Worm (Caenorhabditis elegans) whole organism, mixed stage, embryonic: ENCODE measurements around the gene his-18.
A peak's percentile ranks its signal among the peaks of the same experiment; 100 is the strongest.

ENCODE experiments used
- bed-3 ChIP-seq: fragments of 200-800 bp; sonication (Bioruptor generic); optimal IDR thresholded peaks from 3 replicates; lab custom pipeline; 2018; ENCODE audit warnings: mild to moderate bottlenecking, missing genetic modification characterization, moderate library complexity, missing compliant biosample characterization
- blmp-1 ChIP-seq: fragments of 150-350 bp; optimal IDR thresholded peaks from 2 replicates; lab custom pipeline; 2014; ENCODE audit warnings: missing biosample characterization, missing genetic modification characterization
- ceh-39 ChIP-seq: fragments of 150-350 bp; optimal IDR thresholded peaks from 2 replicates; lab custom pipeline; 2014; ENCODE audit warnings: missing biosample characterization, missing genetic modification characterization
- ces-1 ChIP-seq: fragments of 150-350 bp; optimal IDR thresholded peaks from 2 replicates; lab custom pipeline; 2014; ENCODE audit warnings: missing biosample characterization, missing genetic modification reagents, missing genetic modification characterization
- cnd-1 ChIP-seq: fragments of 200-800 bp; sonication (Bioruptor generic); optimal IDR thresholded peaks from 2 replicates; lab custom pipeline; 2018; ENCODE audit warnings: mild to moderate bottlenecking, missing genetic modification characterization, missing compliant biosample characterization
- drap-1 ChIP-seq: fragments of 200-800 bp; sonication (Bioruptor generic); optimal IDR thresholded peaks from 3 replicates; lab custom pipeline; 2018; ENCODE audit warnings: mild to moderate bottlenecking, missing genetic modification characterization, missing compliant biosample characterization
- elt-1 ChIP-seq: sonication (generic microtip); optimal IDR thresholded peaks from 2 replicates; lab custom pipeline; 2017; ENCODE audit warnings: missing genetic modification characterization, mild to moderate bottlenecking, missing compliant biosample characterization, antibody characterized with exemption, moderate library complexity, borderline replicate concordance; ENCODE audit not compliant: insufficient read depth
- elt-3 ChIP-seq: fragments of 150-350 bp; optimal IDR thresholded peaks from 2 replicates; lab custom pipeline; 2014; ENCODE audit warnings: missing biosample characterization, missing genetic modification characterization
- flh-1 ChIP-seq: fragments of 200-800 bp; sonication (Bioruptor generic); optimal IDR thresholded peaks from 2 replicates; lab custom pipeline; 2018; ENCODE audit warnings: mild to moderate bottlenecking, missing genetic modification characterization, moderate library complexity, missing compliant biosample characterization
- ham-2 ChIP-seq: fragments of 200-800 bp; sonication (Bioruptor generic); optimal IDR thresholded peaks from 2 replicates; lab custom pipeline; 2018; ENCODE audit warnings: mild to moderate bottlenecking, missing genetic modification characterization, missing compliant biosample characterization
- hlh-1 ChIP-seq: fragments of 150-350 bp; optimal IDR thresholded peaks from 2 replicates; lab custom pipeline; 2014; ENCODE audit warnings: missing biosample characterization, missing genetic modification reagents, missing genetic modification characterization
- lin-13 ChIP-seq: fragments of 150-350 bp; optimal IDR thresholded peaks from 2 replicates; lab custom pipeline; 2014; ENCODE audit warnings: missing biosample characterization, missing genetic modification characterization
- lin-32 ChIP-seq: fragments of 200-800 bp; sonication (Bioruptor generic); optimal IDR thresholded peaks from 2 replicates; lab custom pipeline; 2018; ENCODE audit warnings: mild to moderate bottlenecking, missing genetic modification characterization, missing compliant biosample characterization
- lsy-2 ChIP-seq: fragments of 150-350 bp; optimal IDR thresholded peaks from 2 replicates; lab custom pipeline; 2014; ENCODE audit warnings: missing biosample characterization, missing genetic modification characterization
- mab-5 ChIP-seq: fragments of 150-350 bp; optimal IDR thresholded peaks from 2 replicates; lab custom pipeline; 2014; ENCODE audit warnings: missing biosample characterization, missing genetic modification characterization
- mep-1 ChIP-seq: fragments of 150-350 bp; optimal IDR thresholded peaks from 2 replicates; lab custom pipeline; 2017; ENCODE audit warnings: missing biosample characterization, missing genetic modification reagents, missing genetic modification characterization, inconsistent platforms
- nhr-2 ChIP-seq: fragments of 150-350 bp; optimal IDR thresholded peaks from 2 replicates; lab custom pipeline; 2014; ENCODE audit warnings: missing biosample characterization, missing genetic modification characterization
- nhr-237 ChIP-seq: fragments of 150-350 bp; optimal IDR thresholded peaks from 2 replicates; lab custom pipeline; 2014; ENCODE audit warnings: missing biosample characterization, missing genetic modification characterization
- nhr-28 ChIP-seq: fragments of 150-350 bp; optimal IDR thresholded peaks from 2 replicates; lab custom pipeline; 2014; ENCODE audit warnings: missing biosample characterization, missing genetic modification characterization
- nhr-76 ChIP-seq: sonication (generic microtip); optimal IDR thresholded peaks from 2 replicates; lab custom pipeline; 2017; ENCODE audit warnings: missing biosample characterization, missing genetic modification characterization
- pha-4 ChIP-seq: fragments of 150-350 bp; optimal IDR thresholded peaks from 2 replicates; lab custom pipeline; 2018; ENCODE audit warnings: missing biosample characterization, missing genetic modification reagents, missing genetic modification characterization
- sem-2 ChIP-seq: fragments of 200-800 bp; sonication (Bioruptor generic); optimal IDR thresholded peaks from 2 replicates; lab custom pipeline; 2018; ENCODE audit warnings: mild to moderate bottlenecking, missing genetic modification characterization, missing compliant biosample characterization
- snpc-4 ChIP-seq: fragments of 150-350 bp; optimal IDR thresholded peaks from 2 replicates; lab custom pipeline; 2014; ENCODE audit warnings: missing biosample characterization, missing genetic modification characterization
- sptf-1 ChIP-seq: sonication (generic microtip); optimal IDR thresholded peaks from 2 replicates; lab custom pipeline; 2017; ENCODE audit warnings: mild to moderate bottlenecking, missing genetic modification characterization, moderate library complexity, missing compliant biosample characterization
- tbx-8 ChIP-seq: fragments of 200-800 bp; sonication (Bioruptor generic); optimal IDR thresholded peaks from 2 replicates; lab custom pipeline; 2018; ENCODE audit warnings: mild to moderate bottlenecking, missing genetic modification characterization, moderate library complexity, missing compliant biosample characterization
- unc-120 ChIP-seq: sonication (generic microtip); optimal IDR thresholded peaks from 2 replicates; lab custom pipeline; 2017; ENCODE audit warnings: missing genetic modification characterization, missing compliant biosample characterization; ENCODE audit not compliant: poor library complexity, severe bottlenecking
- unc-39 ChIP-seq: fragments of 150-350 bp; optimal IDR thresholded peaks from 2 replicates; lab custom pipeline; 2014; ENCODE audit warnings: missing biosample characterization, missing genetic modification characterization
- unc-62 ChIP-seq: fragments of 150-350 bp; optimal IDR thresholded peaks from 2 replicates; lab custom pipeline; 2014; ENCODE audit warnings: missing biosample characterization, missing genetic modification reagents, missing genetic modification characterization
- zip-8 ChIP-seq: fragments of 150-350 bp; optimal IDR thresholded peaks from 2 replicates; lab custom pipeline; 2014; ENCODE audit warnings: missing biosample characterization, missing genetic modification characterization
- ztf-11 ChIP-seq: fragments of 150-350 bp; optimal IDR thresholded peaks from 2 replicates; lab custom pipeline; 2014; ENCODE audit warnings: missing biosample characterization, missing genetic modification characterization

The his-18 gene

ce11 chrV:8936184-8936589 lies 38.2 kb downstream of the his-18 start, which contains the start of gene unc-23:
TSS of gene unc-23 (plus strand) at chrV:8936359.
- no peak for TF ChIP-seq sem-2
- peak; percentile 64 for TF ChIP-seq unc-120 (tag; lab: Kevin White, UChicago)
- TF ChIP-seq unc-62 (GFP tag; lab: Kevin White, UChicago): peak; percentile 59
- TF ChIP-seq nhr-237 (tag; lab: Kevin White, UChicago): peak; percentile 17
- TF ChIP-seq elt-1 (tag; lab: Kevin White, UChicago): peak; percentile 49
- TF ChIP-seq ham-2 (GFP tag; lab: Kevin White, UChicago): peak; percentile 77
- TF ChIP-seq pha-4 (tag; lab: Kevin White, UChicago): peak; percentile 21
- peak; percentile 35 for TF ChIP-seq sptf-1 (tag; lab: Kevin White, UChicago)
- peak; percentile 14 for TF ChIP-seq blmp-1 (tag; lab: Kevin White, UChicago)
- no peak for TF ChIP-seq ceh-39
- TF ChIP-seq, all 35 proteins: peak for 8

ce11 chrV:8936791-8937475 lies 38.9 kb downstream of the his-18 start:
- TF ChIP-seq elt-3 (tag; lab: Kevin White, UChicago) (no peak), cnd-1 (no peak), ceh-39 (no peak), tbx-8 (no peak), lsy-2 (tag; lab: Kevin White, UChicago) (no peak), unc-120 (tag; lab: Kevin White, UChicago) (peak; percentile 4), hlh-1 (tag; lab: Kevin White, UChicago) (peak; percentile 92), mab-5 (tag; lab: Kevin White, UChicago) (no peak), ztf-11 (tag; lab: Kevin White, UChicago) (no peak), nhr-237 (tag; lab: Kevin White, UChicago) (no peak), unc-62 (GFP tag; lab: Kevin White, UChicago) (peak; percentile 77), elt-1 (tag; lab: Kevin White, UChicago) (no peak), nhr-2 (no peak), drap-1 (GFP tag; lab: Kevin White, UChicago) (no peak), unc-39 (tag; lab: Kevin White, UChicago) (no peak), nhr-76 (tag; lab: Kevin White, UChicago) (no peak), lin-13 (tag; lab: Kevin White, UChicago) (no peak), nhr-28 (tag; lab: Kevin White, UChicago) (no peak), snpc-4 (tag; lab: Kevin White, UChicago) (no peak), flh-1 (GFP tag; lab: Kevin White, UChicago) (no peak), ces-1 (no peak), bed-3 (GFP tag; lab: Kevin White, UChicago) (no peak), blmp-1 (tag; lab: Kevin White, UChicago) (no peak)

ce11 chrV:8937476-8938249 lies 39.6 kb downstream of the his-18 start:
- TF ChIP-seq nhr-76 (tag; lab: Kevin White, UChicago): no peak
- TF ChIP-seq nhr-28 (tag; lab: Kevin White, UChicago): no peak
- no peak for TF ChIP-seq pha-4 (tag; lab: Kevin White, UChicago)
- TF ChIP-seq elt-1 (tag; lab: Kevin White, UChicago): no peak
- TF ChIP-seq bed-3 (GFP tag; lab: Kevin White, UChicago): no peak
- no peak for TF ChIP-seq lsy-2 (tag; lab: Kevin White, UChicago)
- TF ChIP-seq blmp-1 (tag; lab: Kevin White, UChicago): no peak
- no peak for TF ChIP-seq mep-1
- TF ChIP-seq lin-32 (GFP tag; lab: Kevin White, UChicago): no peak
- no peak for TF ChIP-seq lin-13 (tag; lab: Kevin White, UChicago)
- TF ChIP-seq ces-1: no peak
- no peak for TF ChIP-seq unc-120 (tag; lab: Kevin White, UChicago)
- no peak for TF ChIP-seq mab-5 (tag; lab: Kevin White, UChicago)
- TF ChIP-seq zip-8 (tag; lab: Kevin White, UChicago): no peak
- TF ChIP-seq hlh-1 (tag; lab: Kevin White, UChicago): no peak
- no peak for TF ChIP-seq ham-2 (GFP tag; lab: Kevin White, UChicago)
- no peak for TF ChIP-seq cnd-1
